2 fruit fly cellular contexts compared by ENCODE assay signal in genomic region chr3L:15704250-15704985, dm6.
TF ChIP-seq lines count a peak whose summit lies in the region.

No protein-coding gene starts in this region.

TF ChIP-seq in whole organism, embryonic, 481 proteins besides CTCF, POLR2A, EP300 and RAD21 (continued from another document and continues in another):
- TF ChIP-seq hb (GFP tag; IDR thresholded peaks at IDR 0.05; lab: Robert Waterston, UW; ENCODE audit: partially characterized antibody): no peak
- TF ChIP-seq emc (GFP tag; optimal IDR thresholded peaks at IDR 0.05; lab: Kevin White, UChicago): no peak
- no peak for TF ChIP-seq HmgZ (tag; optimal IDR thresholded peaks at IDR 0.05; lab: Kevin White, UChicago)
- peak; percentile 13; the same call in 1 of the 2 replicates for TF ChIP-seq vvl (GFP tag; IDR thresholded peaks at IDR 0.05; lab: Robert Waterston, UW)
- TF ChIP-seq Sry-β (GFP tag; optimal IDR thresholded peaks at IDR 0.05; lab: Kevin White, UChicago): peak; percentile 12
- no peak for TF ChIP-seq Camta (GFP tag; optimal IDR thresholded peaks at IDR 0.05; lab: Kevin White, UChicago)
- no peak for TF ChIP-seq ems (GFP tag; optimal IDR thresholded peaks at IDR 0.05; lab: Kevin White, UChicago)
- TF ChIP-seq CG1603 (tag; optimal IDR thresholded peaks at IDR 0.05; lab: Kevin White, UChicago): no peak
- no peak for TF ChIP-seq lov (optimal IDR thresholded peaks at IDR 0.05; lab: Kevin White, UChicago)
- TF ChIP-seq lov (GFP tag; IDR thresholded peaks at IDR 0.05; lab: Robert Waterston, UW): no peak
- peak; percentile 60 for TF ChIP-seq CG15269 (tag; optimal IDR thresholded peaks at IDR 0.05; lab: Kevin White, UChicago)
- TF ChIP-seq CG12155 (GFP tag; optimal IDR thresholded peaks at IDR 0.05; lab: Kevin White, UChicago): peak; percentile 29
- no peak for TF ChIP-seq pho (GFP tag; optimal IDR thresholded peaks at IDR 0.05; lab: Kevin White, UChicago)
- peak; percentile 56 for TF ChIP-seq Nf-YB (GFP tag; optimal IDR thresholded peaks at IDR 0.05; lab: Kevin White, UChicago)
- peak; percentile 38 for TF ChIP-seq bcd (GFP tag; optimal IDR thresholded peaks at IDR 0.05; lab: Kevin White, UChicago)
- TF ChIP-seq otp (GFP tag; IDR thresholded peaks at IDR 0.05; lab: Robert Waterston, UW): peak; percentile 48; the same call in 1 of the 3 replicates
- peak in 1 of 2 experiments; percentile 49 for TF ChIP-seq Pdp1 (GFP tag; optimal IDR thresholded peaks at IDR 0.05; lab: Kevin White, UChicago)
- no peak for TF ChIP-seq CG10565 (GFP tag; optimal IDR thresholded peaks at IDR 0.05; lab: Kevin White, UChicago)
- TF ChIP-seq Oli (tag; optimal IDR thresholded peaks at IDR 0.05; lab: Kevin White, UChicago): peak; percentile 73
- TF ChIP-seq CG7839 (tag; optimal IDR thresholded peaks at IDR 0.05; lab: Kevin White, UChicago): peak; percentile 78
- TF ChIP-seq CG5180 (GFP tag; optimal IDR thresholded peaks at IDR 0.05; lab: Kevin White, UChicago): peak; percentile 30
- TF ChIP-seq nom (GFP tag; optimal IDR thresholded peaks at IDR 0.05; lab: Kevin White, UChicago): no peak
- peak; percentile 38 for TF ChIP-seq CG2120 (GFP tag; optimal IDR thresholded peaks at IDR 0.05; lab: Kevin White, UChicago)
- no peak for TF ChIP-seq NC2α (GFP tag; optimal IDR thresholded peaks at IDR 0.05; lab: Kevin White, UChicago)
- TF ChIP-seq Dad (GFP tag; optimal IDR thresholded peaks at IDR 0.05; lab: Kevin White, UChicago): no peak
- no peak for TF ChIP-seq bab2 (GFP tag; optimal IDR thresholded peaks at IDR 0.05; lab: Kevin White, UChicago)
- TF ChIP-seq corto (GFP tag; optimal IDR thresholded peaks at IDR 0.05; lab: Kevin White, UChicago): no peak
- TF ChIP-seq CG10979 (tag; optimal IDR thresholded peaks at IDR 0.05; lab: Kevin White, UChicago): peak; percentile 85
- no peak for TF ChIP-seq dan (GFP tag; IDR thresholded peaks at IDR 0.05; lab: Robert Waterston, UW)
- TF ChIP-seq CG30431 (GFP tag; optimal IDR thresholded peaks at IDR 0.05; lab: Kevin White, UChicago): peak; percentile 11
- no peak for TF ChIP-seq Taf1 (GFP tag; IDR thresholded peaks at IDR 0.05; lab: Robert Waterston, UW)
- 0 out of 2 replicates have a peak, but pooled peaks have one; percentile 4 for TF ChIP-seq Rfx (GFP tag; IDR thresholded peaks at IDR 0.05; lab: Robert Waterston, UW)
- peak; percentile 75 for TF ChIP-seq Ssrp (tag; optimal IDR thresholded peaks at IDR 0.05; lab: Kevin White, UChicago)
- no peak for TF ChIP-seq CG4360 (GFP tag; IDR thresholded peaks at IDR 0.05; lab: Robert Waterston, UW)
- no peak for TF ChIP-seq CG14860 (GFP tag; IDR thresholded peaks at IDR 0.05; lab: Robert Waterston, UW; ENCODE audit: partially characterized antibody)
- TF ChIP-seq bigmax (GFP tag; optimal IDR thresholded peaks at IDR 0.05; lab: Kevin White, UChicago): no peak
- no peak for TF ChIP-seq CrebB (tag; optimal IDR thresholded peaks at IDR 0.05; lab: Kevin White, UChicago)
- TF ChIP-seq HHEX (GFP tag; optimal IDR thresholded peaks at IDR 0.05; lab: Kevin White, UChicago): no peak
- no peak for TF ChIP-seq usp (GFP tag; optimal IDR thresholded peaks at IDR 0.05; lab: Kevin White, UChicago)
- TF ChIP-seq NFAT (GFP tag; IDR thresholded peaks at IDR 0.05; lab: Robert Waterston, UW): no peak
- TF ChIP-seq sim (GFP tag; IDR thresholded peaks at IDR 0.05; lab: Robert Waterston, UW): 0 out of 2 replicates have a peak, but pooled peaks have one; percentile 22
- TF ChIP-seq CG43689 (GFP tag; IDR thresholded peaks at IDR 0.05; lab: Robert Waterston, UW): no peak
- peak; percentile 32 for TF ChIP-seq gcm (GFP tag; optimal IDR thresholded peaks at IDR 0.05; lab: Kevin White, UChicago)
- TF ChIP-seq CG11456 (GFP tag; IDR thresholded peaks at IDR 0.05; lab: Robert Waterston, UW): no peak
- peak; percentile 80 for TF ChIP-seq Sox100B (GFP tag; optimal IDR thresholded peaks at IDR 0.05; lab: Kevin White, UChicago)
- no peak for TF ChIP-seq Dip2 (GFP tag; IDR thresholded peaks at IDR 0.05; lab: Robert Waterston, UW)
- peak; percentile 7 for TF ChIP-seq CG10654 (GFP tag; optimal IDR thresholded peaks at IDR 0.05; lab: Kevin White, UChicago)
- no peak for TF ChIP-seq B-H2 (GFP tag; optimal IDR thresholded peaks at IDR 0.05; lab: Kevin White, UChicago)
- TF ChIP-seq CG1024 (GFP tag; IDR thresholded peaks at IDR 0.05; lab: Robert Waterston, UW): no peak
- TF ChIP-seq Fer2 (tag; optimal IDR thresholded peaks at IDR 0.05; lab: Kevin White, UChicago): no peak
- TF ChIP-seq CG9797 (GFP tag; optimal IDR thresholded peaks at IDR 0.05; lab: Kevin White, UChicago): no peak
- TF ChIP-seq croc (GFP tag; conservative IDR thresholded peaks at IDR 0.05; lab: Robert Waterston, UW): peak; percentile 25; the same call in 1 of the 3 replicates
- 0 out of 2 replicates have a peak, but pooled peaks have one; percentile 24 for TF ChIP-seq Atf6 (GFP tag; IDR thresholded peaks at IDR 0.05; lab: Robert Waterston, UW)
- TF ChIP-seq disco-r (GFP tag; optimal IDR thresholded peaks at IDR 0.05; lab: Kevin White, UChicago): no peak
- no peak for TF ChIP-seq pzg (GFP tag; optimal IDR thresholded peaks at IDR 0.05; lab: Kevin White, UChicago)
- TF ChIP-seq chinmo (GFP tag; IDR thresholded peaks at IDR 0.05; lab: Robert Waterston, UW; ENCODE audit: partially characterized antibody): 0 out of 4 replicates have a peak, but pooled peaks have one; percentile 50
- TF ChIP-seq Optix (GFP tag; IDR thresholded peaks at IDR 0.05; lab: Robert Waterston, UW): no peak
- no peak for TF ChIP-seq Mad (GFP tag; optimal IDR thresholded peaks at IDR 0.05; lab: Kevin White, UChicago)
- no peak for TF ChIP-seq Antp (GFP tag; optimal IDR thresholded peaks at IDR 0.05; lab: Kevin White, UChicago)
- TF ChIP-seq CG8089 (GFP tag; optimal IDR thresholded peaks at IDR 0.05; lab: Kevin White, UChicago): no peak
- no peak for TF ChIP-seq chn (GFP tag; optimal IDR thresholded peaks at IDR 0.05; lab: Kevin White, UChicago)
- TF ChIP-seq unc-4 (GFP tag; IDR thresholded peaks at IDR 0.05; lab: Robert Waterston, UW; ENCODE audit: partially characterized antibody): no peak
- TF ChIP-seq Hsf (GFP tag; optimal IDR thresholded peaks at IDR 0.05; lab: Kevin White, UChicago): peak; percentile 36
- TF ChIP-seq CG11695 (GFP tag; IDR thresholded peaks at IDR 0.05; lab: Robert Waterston, UW): peak; percentile 52; the same call in 1 of the 3 replicates
- TF ChIP-seq CG1529 (GFP tag; optimal IDR thresholded peaks at IDR 0.05; lab: Kevin White, UChicago): peak; percentile 69
- TF ChIP-seq CG11085 (GFP tag; IDR thresholded peaks at IDR 0.05; lab: Robert Waterston, UW): no peak

TF ChIP-seq in whole organism, prepupa, 60 proteins besides CTCF, POLR2A, EP300 and RAD21 (continued from another document):
- peak; percentile 38 for TF ChIP-seq CG6276 (GFP tag; optimal IDR thresholded peaks at IDR 0.05; lab: Kevin White, UChicago)
- peak; percentile 33 for TF ChIP-seq Gug (GFP tag; IDR thresholded peaks at IDR 0.05; lab: Robert Waterston, UW)
- no peak for TF ChIP-seq lz (GFP tag; optimal IDR thresholded peaks at IDR 0.05; lab: Kevin White, UChicago)
- no peak for TF ChIP-seq eg (GFP tag; IDR thresholded peaks at IDR 0.05; lab: Robert Waterston, UW)
- no peak for TF ChIP-seq CG16779 (tag; optimal IDR thresholded peaks at IDR 0.05; lab: Kevin White, UChicago)
- TF ChIP-seq CG3032 (tag; optimal IDR thresholded peaks at IDR 0.05; lab: Kevin White, UChicago): peak; percentile 39
- TF ChIP-seq CG6854 (GFP tag; optimal IDR thresholded peaks at IDR 0.05; lab: Kevin White, UChicago): no peak
- TF ChIP-seq salr (GFP tag; optimal IDR thresholded peaks at IDR 0.05; lab: Kevin White, UChicago): peak in 1 of 2 experiments; percentile 64
- no peak for TF ChIP-seq CG31627 (GFP tag; optimal IDR thresholded peaks at IDR 0.05; lab: Kevin White, UChicago)
- peak; percentile 81 for TF ChIP-seq Eip78C (GFP tag; lab: Kevin White, UChicago)
- peak; percentile 39 for TF ChIP-seq CG3919 (GFP tag; optimal IDR thresholded peaks at IDR 0.05; lab: Kevin White, UChicago)
- peak; percentile 66 for TF ChIP-seq Ets96B (tag; optimal IDR thresholded peaks at IDR 0.05; lab: Kevin White, UChicago)
- peak; percentile 27 for TF ChIP-seq CG10669 (GFP tag; optimal IDR thresholded peaks at IDR 0.05; lab: Kevin White, UChicago)
- TF ChIP-seq fkh (GFP tag; optimal IDR thresholded peaks at IDR 0.05; lab: Kevin White, UChicago): peak; percentile 66
- peak; percentile 34 for TF ChIP-seq net (GFP tag; optimal IDR thresholded peaks at IDR 0.05; lab: Kevin White, UChicago)
- TF ChIP-seq Hr4 (GFP tag; optimal IDR thresholded peaks at IDR 0.05; lab: Kevin White, UChicago): peak; percentile 55
- no peak for TF ChIP-seq cyc (GFP tag; optimal IDR thresholded peaks at IDR 0.05; lab: Kevin White, UChicago)
- peak; percentile 20 for TF ChIP-seq vri (GFP tag; optimal IDR thresholded peaks at IDR 0.05; lab: Kevin White, UChicago)
- TF ChIP-seq CG6163 (GFP tag; IDR thresholded peaks at IDR 0.05; lab: Robert Waterston, UW): no peak
- peak; percentile 63; the same call in 2 of the 3 replicates for TF ChIP-seq CG8119 (GFP tag; IDR thresholded peaks at IDR 0.05; lab: Robert Waterston, UW)
- peak; percentile 69 for TF ChIP-seq CG4318 (GFP tag; optimal IDR thresholded peaks at IDR 0.05; lab: Kevin White, UChicago)
- peak; percentile 34 for TF ChIP-seq Smox (GFP tag; optimal IDR thresholded peaks at IDR 0.05; lab: Kevin White, UChicago)
- no peak for TF ChIP-seq CG11294 (GFP tag; IDR thresholded peaks at IDR 0.05; lab: Robert Waterston, UW)
- peak; percentile 34 for TF ChIP-seq dsx (GFP tag; optimal IDR thresholded peaks at IDR 0.05; lab: Kevin White, UChicago; ENCODE audit: poor library complexity, severe bottlenecking)
- peak; percentile 73 for TF ChIP-seq achi (GFP tag; optimal IDR thresholded peaks at IDR 0.05; lab: Kevin White, UChicago)
- TF ChIP-seq Met (GFP tag; optimal IDR thresholded peaks at IDR 0.05; lab: Kevin White, UChicago): no peak
- peak; percentile 50 for TF ChIP-seq spab (GFP tag; optimal IDR thresholded peaks at IDR 0.05; lab: Kevin White, UChicago)
- TF ChIP-seq svp (GFP tag; lab: Kevin White, UChicago): peak; percentile 68
- TF ChIP-seq CG32006 (GFP tag; optimal IDR thresholded peaks at IDR 0.05; lab: Kevin White, UChicago): peak; percentile 77
- peak; percentile 12 for TF ChIP-seq CG6792 (GFP tag; optimal IDR thresholded peaks at IDR 0.05; lab: Kevin White, UChicago)
- TF ChIP-seq fd85E (GFP tag; optimal IDR thresholded peaks at IDR 0.05; lab: Kevin White, UChicago): no peak
- TF ChIP-seq Hr38 (GFP tag; optimal IDR thresholded peaks at IDR 0.05; lab: Kevin White, UChicago): no peak
- no peak for TF ChIP-seq Sox102F (GFP tag; optimal IDR thresholded peaks at IDR 0.05; lab: Kevin White, UChicago)
- peak; percentile 42 for TF ChIP-seq CG6808 (GFP tag; optimal IDR thresholded peaks at IDR 0.05; lab: Kevin White, UChicago)
- TF ChIP-seq Blimp-1 (GFP tag; optimal IDR thresholded peaks at IDR 0.05; lab: Kevin White, UChicago): no peak
- TF ChIP-seq CG8632 (GFP tag; optimal IDR thresholded peaks at IDR 0.05; lab: Kevin White, UChicago): peak; percentile 48
- TF ChIP-seq ss (GFP tag; optimal IDR thresholded peaks at IDR 0.05; lab: Kevin White, UChicago): peak in 1 of 2 experiments; percentile 30
TF ChIP-seq in whole organism, prepupa: peak in this region for 36.
